Worm (Caenorhabditis elegans) whole organism, late embryonic: Measurements from ENCODE around the gene maoc-1.
A peak's percentile ranks its signal among the peaks of the same experiment; 100 is the strongest.

Experiments used
- C38D4.7 ChIP-seq: fragments of 200-800 bp; sonication (Bioruptor generic); optimal IDR thresholded peaks from 2 replicates; lab custom pipeline; 2018; ENCODE audit warnings: mild to moderate bottlenecking, missing genetic modification characterization, moderate library complexity, missing compliant biosample characterization
- K02D7.2 ChIP-seq: sonication (generic microtip); optimal IDR thresholded peaks from 2 replicates; lab custom pipeline; 2017; ENCODE audit warnings: mild to moderate bottlenecking, missing genetic modification characterization, missing compliant biosample characterization
- Y22D7AL.16 ChIP-seq: sonication (generic microtip); optimal IDR thresholded peaks from 2 replicates; lab custom pipeline; 2016; ENCODE audit warnings: missing genetic modification characterization, missing compliant biosample characterization
- ama-1 ChIP-seq: fragments of 150-350 bp; optimal IDR thresholded peaks from 2 replicates; lab custom pipeline; 2014
- ceh-18 ChIP-seq: sonication (generic microtip); optimal IDR thresholded peaks from 2 replicates; lab custom pipeline; 2016; ENCODE audit warnings: missing genetic modification characterization, missing compliant biosample characterization
- ceh-19 ChIP-seq: fragments of 200-800 bp; sonication (Bioruptor generic); optimal IDR thresholded peaks from 2 replicates; lab custom pipeline; 2018; ENCODE audit warnings: mild to moderate bottlenecking, missing genetic modification characterization, missing compliant biosample characterization
- ceh-2 ChIP-seq: sonication (generic microtip); optimal IDR thresholded peaks from 2 replicates; lab custom pipeline; 2016; ENCODE audit warnings: missing genotype, missing genetic modification characterization, missing compliant biosample characterization
- ceh-22 ChIP-seq: sonication (generic microtip); optimal IDR thresholded peaks from 2 replicates; lab custom pipeline; 2017; ENCODE audit warnings: missing biosample characterization, missing genetic modification characterization
- ceh-24 ChIP-seq: sonication (generic microtip); optimal IDR thresholded peaks from 2 replicates; lab custom pipeline; 2016; ENCODE audit warnings: mild to moderate bottlenecking, missing genetic modification characterization, missing compliant biosample characterization
- ceh-30 ChIP-seq: fragments of 150-350 bp; optimal IDR thresholded peaks from 2 replicates; lab custom pipeline; 2014; ENCODE audit warnings: missing biosample characterization, missing genetic modification characterization
- ceh-31 ChIP-seq: sonication (generic microtip); optimal IDR thresholded peaks from 2 replicates; lab custom pipeline; 2016; ENCODE audit warnings: missing genetic modification characterization, missing compliant biosample characterization
- ceh-34 ChIP-seq: sonication (generic microtip); optimal IDR thresholded peaks from 2 replicates; lab custom pipeline; 2016; ENCODE audit warnings: mild to moderate bottlenecking, missing genetic modification characterization, missing compliant biosample characterization
- ceh-45 ChIP-seq: fragments of 200-800 bp; sonication (Bioruptor generic); IDR thresholded peaks from 2 replicates; pipeline ENCODE4 v1.3.6; 2022; ENCODE audit warnings: missing genetic modification reagents, missing genetic modification characterization, missing compliant biosample characterization
- che-1 ChIP-seq: sonication (generic microtip); optimal IDR thresholded peaks from 2 replicates; lab custom pipeline; 2016; ENCODE audit warnings: mild to moderate bottlenecking, missing genetic modification characterization, missing compliant biosample characterization
- dve-1 ChIP-seq: sonication (generic microtip); optimal IDR thresholded peaks from 2 replicates; lab custom pipeline; 2017; ENCODE audit warnings: antibody characterized with exemption, mild to moderate bottlenecking, missing genetic modification characterization, missing compliant biosample characterization
- elt-2 ChIP-seq: sonication (generic microtip); optimal IDR thresholded peaks from 2 replicates; lab custom pipeline; 2016; ENCODE audit warnings: missing genetic modification reagents, missing genetic modification characterization, missing compliant biosample characterization
- elt-4 ChIP-seq: sonication (generic microtip); optimal IDR thresholded peaks from 2 replicates; lab custom pipeline; 2016; ENCODE audit warnings: missing genetic modification characterization, missing compliant biosample characterization
- ets-4 ChIP-seq: sonication (generic microtip); optimal IDR thresholded peaks from 2 replicates; lab custom pipeline; 2016; ENCODE audit warnings: missing genetic modification characterization, missing compliant biosample characterization
- eyg-1 ChIP-seq: sonication (generic microtip); optimal IDR thresholded peaks from 2 replicates; lab custom pipeline; 2016; ENCODE audit warnings: missing genotype, missing genetic modification characterization, missing compliant biosample characterization
- fax-1 ChIP-seq: sonication (generic microtip); optimal IDR thresholded peaks from 2 replicates; lab custom pipeline; 2016; ENCODE audit warnings: missing genotype, missing genetic modification characterization, missing compliant biosample characterization
- hlh-15 ChIP-seq: sonication (generic microtip); optimal IDR thresholded peaks from 2 replicates; lab custom pipeline; 2016; ENCODE audit warnings: missing genetic modification characterization, missing compliant biosample characterization
- hlh-30 ChIP-seq: sonication (generic microtip); optimal IDR thresholded peaks from 2 replicates; lab custom pipeline; 2017; ENCODE audit warnings: antibody characterized with exemption, missing genetic modification characterization, missing compliant biosample characterization; ENCODE audit not compliant: insufficient read depth
- lin-11 ChIP-seq: fragments of 200-800 bp; sonication (Bioruptor generic); optimal IDR thresholded peaks from 2 replicates; lab custom pipeline; 2018; ENCODE audit warnings: mild to moderate bottlenecking, missing genetic modification characterization, missing compliant biosample characterization
- madf-2 ChIP-seq: sonication (generic microtip); optimal IDR thresholded peaks from 2 replicates; lab custom pipeline; 2017; ENCODE audit warnings: missing genetic modification characterization, missing compliant biosample characterization
- mec-3 ChIP-seq: sonication (generic microtip); optimal IDR thresholded peaks from 2 replicates; lab custom pipeline; 2016; ENCODE audit warnings: borderline replicate concordance, missing genetic modification characterization, missing compliant biosample characterization
- nfya-1 ChIP-seq: sonication (generic microtip); optimal IDR thresholded peaks from 2 replicates; lab custom pipeline; 2017; ENCODE audit warnings: missing genetic modification characterization, mild to moderate bottlenecking, missing compliant biosample characterization, antibody characterized with exemption, moderate library complexity
- nhr-11 ChIP-seq: fragments of 150-350 bp; optimal IDR thresholded peaks from 2 replicates; lab custom pipeline; 2014; ENCODE audit warnings: missing biosample characterization, missing genetic modification characterization
- nhr-232 ChIP-seq: sonication (generic microtip); optimal IDR thresholded peaks from 2 replicates; lab custom pipeline; 2016; ENCODE audit warnings: missing genetic modification characterization, missing compliant biosample characterization
- npax-4 ChIP-seq: sonication (generic microtip); optimal IDR thresholded peaks from 2 replicates; lab custom pipeline; 2016; ENCODE audit warnings: missing genetic modification characterization, missing compliant biosample characterization
- odd-2 ChIP-seq: sonication (generic microtip); optimal IDR thresholded peaks from 2 replicates; lab custom pipeline; 2017; ENCODE audit warnings: antibody characterized with exemption, mild to moderate bottlenecking, missing genetic modification characterization, missing compliant biosample characterization
- pag-3 ChIP-seq: sonication (generic microtip); optimal IDR thresholded peaks from 2 replicates; lab custom pipeline; 2016; ENCODE audit warnings: missing compliant biosample characterization, missing genetic modification characterization, borderline replicate concordance
- pat-9 ChIP-seq: fragments of 200-800 bp; sonication (Bioruptor generic); optimal IDR thresholded peaks from 2 replicates; lab custom pipeline; 2018; ENCODE audit warnings: mild to moderate bottlenecking, missing genetic modification characterization, moderate library complexity, missing compliant biosample characterization
- pax-1 ChIP-seq: fragments of 150-350 bp; optimal IDR thresholded peaks from 2 replicates; lab custom pipeline; 2014; ENCODE audit warnings: missing biosample characterization, missing genetic modification characterization
- pha-2 ChIP-seq: sonication (generic microtip); optimal IDR thresholded peaks from 2 replicates; lab custom pipeline; 2017; ENCODE audit warnings: mild to moderate bottlenecking, missing genetic modification characterization, missing compliant biosample characterization
- pha-4 ChIP-seq: fragments of 150-350 bp; optimal IDR thresholded peaks from 2 replicates; lab custom pipeline; 2018; ENCODE audit warnings: missing biosample characterization, missing genetic modification reagents, missing genetic modification characterization
- pqm-1 ChIP-seq: sonication (generic microtip); optimal IDR thresholded peaks from 2 replicates; lab custom pipeline; 2016; ENCODE audit warnings: missing genetic modification characterization, missing compliant biosample characterization
- ref-2 ChIP-seq: sonication (generic microtip); optimal IDR thresholded peaks from 2 replicates; lab custom pipeline; 2016; ENCODE audit warnings: missing genetic modification characterization, missing compliant biosample characterization
- rnt-1 ChIP-seq: sonication (generic microtip); optimal IDR thresholded peaks from 2 replicates; lab custom pipeline; 2016; ENCODE audit warnings: missing genetic modification characterization, missing compliant biosample characterization
- sdc-2 ChIP-seq: sonication (generic microtip); optimal IDR thresholded peaks from 2 replicates; lab custom pipeline; 2016; ENCODE audit warnings: missing genotype, missing genetic modification characterization, missing compliant biosample characterization
- sox-4 ChIP-seq: sonication (generic microtip); optimal IDR thresholded peaks from 2 replicates; lab custom pipeline; 2017; ENCODE audit warnings: mild to moderate bottlenecking, missing genetic modification characterization, inconsistent platforms, missing compliant biosample characterization
- syd-9 ChIP-seq: sonication (generic microtip); optimal IDR thresholded peaks from 2 replicates; lab custom pipeline; 2016; ENCODE audit warnings: mild to moderate bottlenecking, missing genetic modification characterization, moderate library complexity, missing compliant biosample characterization
- tbx-2 ChIP-seq: sonication (generic microtip); optimal IDR thresholded peaks from 2 replicates; lab custom pipeline; 2016; ENCODE audit warnings: missing genetic modification characterization, missing compliant biosample characterization
- unc-3 ChIP-seq, 2 experiments: fragments of 200-800 bp in 1 of 2; sonication (Bioruptor generic) in 1 of 2; sonication (generic microtip) in 1 of 2; conservative IDR thresholded peaks in 1 of 2; optimal IDR thresholded peaks in 1 of 2; 2 replicates each; pipeline versions ENCODE4 v1.3.6 to Lab custom; 2016 to 2022; ENCODE audit warnings: missing compliant biosample characterization in 2 of 2, missing genetic modification characterization in 2 of 2, missing genetic modification reagents in 1 of 2
- unc-42 ChIP-seq: sonication (generic microtip); optimal IDR thresholded peaks from 2 replicates; lab custom pipeline; 2016; ENCODE audit warnings: missing genotype, missing genetic modification characterization, missing compliant biosample characterization
- unc-55 ChIP-seq: sonication (generic microtip); optimal IDR thresholded peaks from 2 replicates; lab custom pipeline; 2017; ENCODE audit warnings: missing biosample characterization, missing genetic modification reagents, missing genetic modification characterization
- unc-86 ChIP-seq: sonication (generic microtip); optimal IDR thresholded peaks from 2 replicates; lab custom pipeline; 2016; ENCODE audit warnings: missing genetic modification characterization, missing compliant biosample characterization
- zip-5 ChIP-seq: sonication (generic microtip); optimal IDR thresholded peaks from 2 replicates; lab custom pipeline; 2016; ENCODE audit warnings: missing genetic modification characterization, missing compliant biosample characterization
- ztf-16 ChIP-seq: sonication (generic microtip); optimal IDR thresholded peaks from 2 replicates; lab custom pipeline; 2017; ENCODE audit warnings: missing genetic modification characterization, missing compliant biosample characterization

maoc-1 gene

ce11 chrII:7199308-7199707 lies 3.2 kb downstream of the maoc-1 start, which contains the start of gene E04F6.6:
E04F6.6 (minus strand) TSS chrII:7199565.
- TF ChIP-seq zip-5 (no peak), ceh-31 (tag; lab: Kevin White, UChicago) (no peak), madf-2 (tag; lab: Kevin White, UChicago) (no peak), ceh-22 (no peak), ref-2 (tag; lab: Kevin White, UChicago) (no peak), ceh-45 (GFP tag; lab: Robert Waterston, UW) (no peak), K02D7.2 (tag; lab: Kevin White, UChicago) (no peak), eyg-1 (no peak), sdc-2 (tag; lab: Kevin White, UChicago) (no peak), pqm-1 (tag; lab: Kevin White, UChicago) (no peak), ztf-16 (tag; lab: Kevin White, UChicago) (no peak), ama-1 (lab: Kevin White, UChicago) (no peak)
- TF ChIP-seq, all 69 proteins: peak for 0

- TF ChIP-seq ets-4 = peak; percentile 52
- peak; percentile 85 for TF ChIP-seq sox-4 (tag; lab: Kevin White, UChicago)
- TF ChIP-seq ceh-18 (tag; lab: Kevin White, UChicago) = peak; percentile 76
- peak; percentile 89 for TF ChIP-seq ztf-16 (tag; lab: Kevin White, UChicago)
- TF ChIP-seq hlh-30 (tag; lab: Kevin White, UChicago) = peak; percentile 73
- no peak for TF ChIP-seq elt-4 (tag; lab: Kevin White, UChicago)
- TF ChIP-seq mec-3 = peak; percentile 39
- TF ChIP-seq tbx-2 (tag; lab: Kevin White, UChicago) = peak; percentile 85
- peak; percentile 85 for TF ChIP-seq madf-2 (tag; lab: Kevin White, UChicago)
- peak; percentile 71 for TF ChIP-seq hlh-15
- TF ChIP-seq pqm-1 (tag; lab: Kevin White, UChicago) = peak; percentile 61
- no peak for TF ChIP-seq odd-2 (tag; lab: Kevin White, UChicago)
- TF ChIP-seq npax-4 (tag; lab: Kevin White, UChicago) = peak; percentile 84
- peak; percentile 73 for TF ChIP-seq nhr-232
- TF ChIP-seq ceh-31 (tag; lab: Kevin White, UChicago) = peak; percentile 71
- peak; percentile 87 for TF ChIP-seq rnt-1 (tag; lab: Kevin White, UChicago)
- peak; percentile 78 for TF ChIP-seq ceh-2
- TF ChIP-seq nfya-1 = peak; percentile 45
- peak; percentile 78 for TF ChIP-seq pha-2 (tag; lab: Kevin White, UChicago)
- peak; percentile 35 for TF ChIP-seq unc-42 (tag; lab: Kevin White, UChicago)
- no peak for TF ChIP-seq unc-55 (GFP tag; lab: Kevin White, UChicago)
- no peak for TF ChIP-seq nhr-11 (tag; lab: Kevin White, UChicago)
- peak; percentile 88 for TF ChIP-seq dve-1 (tag; lab: Kevin White, UChicago)
- TF ChIP-seq eyg-1 = peak; percentile 80
- peak; percentile 74 for TF ChIP-seq K02D7.2 (tag; lab: Kevin White, UChicago)
- no peak for TF ChIP-seq pax-1 (tag; lab: Kevin White, UChicago)
- TF ChIP-seq ceh-22 = no peak
- peak; percentile 87 for TF ChIP-seq C38D4.7 (GFP tag; lab: Kevin White, UChicago)
- TF ChIP-seq syd-9 (tag; lab: Kevin White, UChicago) = peak; percentile 74
- peak; percentile 45 for TF ChIP-seq zip-5
- no peak for TF ChIP-seq ceh-30 (tag; lab: Kevin White, UChicago)
- TF ChIP-seq che-1 (tag; lab: Kevin White, UChicago) = peak; percentile 91
- no peak for TF ChIP-seq pha-4 (tag; lab: Kevin White, UChicago)
- TF ChIP-seq unc-3 (GFP tag; conservative IDR thresholded peaks at IDR 0.05; lab: Robert Waterston, UW) = peak; percentile 90
- TF ChIP-seq unc-3 (tag; optimal IDR thresholded peaks at IDR 0.05; lab: Kevin White, UChicago) = peak; percentile 66
- TF ChIP-seq unc-86 (tag; lab: Kevin White, UChicago) = peak; percentile 75
- TF ChIP-seq elt-2 = peak; percentile 90
- peak; percentile 77 for TF ChIP-seq lin-11 (tag; lab: Kevin White, UChicago)
- TF ChIP-seq ama-1 (lab: Kevin White, UChicago) = no peak
- TF ChIP-seq ceh-34 (tag; lab: Kevin White, UChicago) = peak; percentile 84
- peak; percentile 75 for TF ChIP-seq fax-1 (tag; lab: Kevin White, UChicago)
- TF ChIP-seq ceh-19 = peak; percentile 90
- peak; percentile 88 for TF ChIP-seq pat-9 (tag; lab: Kevin White, UChicago)
- TF ChIP-seq pag-3 = peak; percentile 8
- TF ChIP-seq ref-2 (tag; lab: Kevin White, UChicago) = peak; percentile 77
- TF ChIP-seq ceh-24 (tag; lab: Kevin White, UChicago) = peak; percentile 74
- TF ChIP-seq Y22D7AL.16 (tag; lab: Kevin White, UChicago) = peak; percentile 84
These were observed 4.0 kb downstream of the maoc-1 start, which contains the start of gene pcrg-1 for ce11 chrII:7200051-7200599. pcrg-1 (plus strand) TSS chrII:7200549.
